Worm (Caenorhabditis elegans): ENCODE results near the gene aly-3.
A peak's percentile ranks its signal among the peaks of the same experiment; 100 is the strongest.

The aly-3 gene

DNA sequence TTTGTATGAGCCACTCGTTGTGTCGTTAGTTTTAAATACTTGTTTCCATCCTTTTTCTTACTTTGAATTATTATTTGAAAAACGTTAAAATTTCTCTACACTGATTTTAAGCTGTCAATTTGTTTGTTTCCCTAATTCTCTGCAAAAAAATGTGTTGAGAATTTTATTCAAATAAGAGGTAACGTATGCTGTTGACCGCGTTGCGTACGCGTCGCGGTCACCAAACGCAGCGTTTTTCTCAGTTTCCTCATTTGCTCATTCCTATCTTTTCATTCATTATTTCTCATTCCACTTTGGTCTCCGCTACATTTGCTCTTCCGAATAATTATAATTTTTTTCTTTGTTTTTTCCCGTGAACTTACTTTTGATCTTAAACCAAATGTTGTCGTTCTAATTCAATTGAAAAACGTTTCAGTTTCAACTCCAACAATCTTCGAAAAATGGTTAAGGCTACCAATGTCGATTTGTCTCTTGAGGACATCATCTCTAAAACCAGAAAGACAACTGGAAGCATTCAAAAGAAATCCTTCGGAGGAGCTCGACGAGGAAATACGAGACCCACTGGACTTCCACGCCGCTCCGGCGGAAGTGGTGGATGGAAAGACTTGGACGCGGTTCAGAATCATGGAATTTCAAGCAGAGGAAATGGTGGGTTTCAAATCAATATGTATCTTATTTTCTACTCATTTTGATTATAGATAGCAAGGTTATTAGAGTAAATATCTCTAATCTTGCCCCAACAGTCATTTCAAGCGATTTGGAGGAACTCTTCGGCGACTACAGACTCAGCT, at the start of gene aly-3:
Gene aly-3 (plus strand): TSS at position 409 of the 791 bp plus-strand sequence.
- peak; percentile 4 for TF ChIP-seq elt-2 (tag; optimal IDR thresholded peaks at IDR 0.05)
- TF ChIP-seq ZK546.5 (tag; optimal IDR thresholded peaks at IDR 0.05) = no peak
- peak; percentile 34 for TF ChIP-seq hmg-11 (tag; optimal IDR thresholded peaks at IDR 0.05)
- TF ChIP-seq pqm-1 (tag; optimal IDR thresholded peaks at IDR 0.05) = no peak
- TF ChIP-seq pha-4 (tag; optimal IDR thresholded peaks at IDR 0.05) = peak; percentile 59
- TF ChIP-seq fkh-10 (GFP tag; optimal IDR thresholded peaks at IDR 0.05) = no peak
- no peak for TF ChIP-seq nhr-25 (tag; optimal IDR thresholded peaks at IDR 0.05)
- TF ChIP-seq ama-1 (optimal IDR thresholded peaks at IDR 0.05) = peak; percentile 15
- peak; percentile 9 for TF ChIP-seq lin-39 (tag; optimal IDR thresholded peaks at IDR 0.05)
- peak; percentile 63 for TF ChIP-seq nfya-1 (tag; optimal IDR thresholded peaks at IDR 0.05; ENCODE audit: insufficient read depth)
- no peak for TF ChIP-seq zag-1 (tag; optimal IDR thresholded peaks at IDR 0.05)
- no peak for TF ChIP-seq nhr-237 (tag; optimal IDR thresholded peaks at IDR 0.05)
- TF ChIP-seq elt-3 (tag; optimal IDR thresholded peaks at IDR 0.05) = no peak
- peak; percentile 13 for TF ChIP-seq lin-15B (tag; optimal IDR thresholded peaks at IDR 0.05)

DNA sequence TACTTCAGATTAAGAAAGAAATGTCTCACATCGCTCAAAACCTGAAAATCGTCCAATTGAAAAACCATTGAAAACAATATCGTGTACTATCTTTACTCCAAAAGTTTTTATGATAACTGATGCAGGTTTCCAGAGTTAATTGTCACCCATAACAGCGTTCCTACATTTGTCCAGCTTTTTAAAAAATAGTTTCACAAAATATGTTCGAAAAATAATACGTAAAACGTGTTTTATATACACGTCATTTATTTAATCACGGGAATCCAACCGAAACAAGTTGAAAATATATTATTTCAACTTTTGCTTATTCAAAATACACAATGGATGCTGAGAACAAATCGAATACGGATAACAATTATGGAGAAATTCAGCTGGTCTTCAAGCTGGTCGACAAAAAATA, 47.6 kb upstream of the aly-3 start, which contains the start of gene K08E4.7:
Gene K08E4.7 (plus strand): TSS at position 301 of the 400 bp plus-strand sequence.
- TF ChIP-seq daf-12 (tag; optimal IDR thresholded peaks at IDR 0.05) (no peak), nhr-43 (tag; optimal IDR thresholded peaks at IDR 0.05; ENCODE audit: poor library complexity, severe bottlenecking) (no peak), ZK546.5 (tag; optimal IDR thresholded peaks at IDR 0.05) (no peak), hmg-11 (tag; optimal IDR thresholded peaks at IDR 0.05) (no peak), nhr-76 (tag; optimal IDR thresholded peaks at IDR 0.05) (no peak), fkh-10 (GFP tag; optimal IDR thresholded peaks at IDR 0.05) (no peak), nfya-1 (tag; optimal IDR thresholded peaks at IDR 0.05; ENCODE audit: insufficient read depth) (no peak), ceh-9 (tag; optimal IDR thresholded peaks at IDR 0.05) (no peak), lin-15B (tag; optimal IDR thresholded peaks at IDR 0.05) (no peak), nhr-28 (tag; optimal IDR thresholded peaks at IDR 0.05) (no peak), fos-1 (tag; optimal IDR thresholded peaks at IDR 0.05) (no peak), snpc-4 (tag; optimal IDR thresholded peaks at IDR 0.05) (no peak)

DNA sequence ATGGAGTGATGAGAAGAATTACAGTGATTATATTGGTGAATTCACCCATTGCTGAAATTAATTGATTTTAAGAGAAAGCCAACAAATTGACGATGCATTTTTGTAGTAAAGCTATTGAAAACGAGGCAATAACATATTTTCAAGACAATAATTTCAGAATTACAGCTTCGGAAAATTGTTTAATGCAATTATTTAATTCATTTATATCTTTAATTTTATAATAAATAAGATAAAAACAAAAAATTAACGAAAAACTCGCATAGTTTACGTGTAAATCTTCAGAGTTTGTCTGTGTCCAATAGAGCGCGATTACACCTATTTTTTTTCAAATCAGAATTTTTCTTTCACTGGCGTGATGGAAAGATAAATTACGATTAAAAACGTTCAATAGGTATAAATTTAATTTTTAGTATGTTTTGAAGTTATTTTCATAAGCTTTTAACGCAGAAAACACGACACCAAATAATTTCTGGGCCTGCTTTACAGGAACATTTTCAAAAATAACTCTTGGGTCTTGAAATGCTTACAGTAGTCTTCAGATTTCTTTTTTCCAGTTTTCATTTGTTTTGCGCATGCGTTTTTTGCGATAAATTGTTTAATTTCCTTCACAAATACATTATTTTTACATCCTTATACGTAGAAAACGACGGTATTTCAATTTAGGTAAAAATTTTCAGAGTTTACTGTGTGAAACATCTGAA, 44.8 kb upstream of the aly-3 start, which contains the start of gene tmed-1:
Gene tmed-1 (minus strand): TSS at position 51 of the 701 bp plus-strand sequence.
- TF ChIP-seq ceh-9 (tag; optimal IDR thresholded peaks at IDR 0.05) = no peak
- no peak for TF ChIP-seq skn-1 (tag; optimal IDR thresholded peaks at IDR 0.05)
- TF ChIP-seq ztf-11 (tag; optimal IDR thresholded peaks at IDR 0.05) = no peak

DNA sequence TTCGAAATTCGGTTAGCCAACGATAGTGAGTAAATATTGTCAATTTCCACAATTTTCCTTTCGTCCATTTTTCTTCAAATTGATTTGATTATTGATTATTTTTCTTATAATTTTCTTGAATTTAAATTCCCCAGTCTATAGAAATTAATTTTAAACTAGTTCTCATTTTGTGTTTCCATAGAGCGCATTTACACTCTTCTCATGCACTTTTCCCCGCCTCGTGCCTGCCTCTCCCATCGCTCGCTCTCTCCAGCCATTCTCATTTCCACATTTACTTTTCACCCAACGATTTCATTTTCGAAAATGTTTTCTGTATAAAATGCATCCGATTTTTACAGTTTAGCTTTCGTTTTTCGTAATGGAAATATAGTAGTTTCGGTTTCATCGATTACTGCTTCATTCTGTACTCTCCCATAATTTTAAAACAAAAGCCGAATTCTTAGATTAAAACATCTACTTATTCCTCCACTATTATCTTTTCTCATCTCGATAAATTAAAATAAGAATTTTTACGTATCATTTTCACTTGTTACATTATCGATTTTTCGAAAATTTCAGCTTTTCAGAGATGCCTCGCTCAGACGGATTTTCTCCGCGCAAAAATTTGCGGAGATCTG, 44.1 kb upstream of the aly-3 start, which contains the start of gene lex-1:
Gene lex-1 (plus strand): TSS at position 567 of the 617 bp plus-strand sequence.
- TF ChIP-seq egl-5 (tag; optimal IDR thresholded peaks at IDR 0.05) = peak; percentile 42
- peak; percentile 22 for TF ChIP-seq snpc-4 (tag; optimal IDR thresholded peaks at IDR 0.05)
- peak; percentile 5 for TF ChIP-seq nhr-23 (tag; optimal IDR thresholded peaks at IDR 0.05)
- TF ChIP-seq pha-4 (tag; optimal IDR thresholded peaks at IDR 0.05) = peak; percentile 77
- TF ChIP-seq tbx-2 (tag; optimal IDR thresholded peaks at IDR 0.05) = no peak
- peak; percentile 12 for TF ChIP-seq jun-1 (tag; optimal IDR thresholded peaks at IDR 0.05)
- peak; percentile 84 for TF ChIP-seq lin-15B (tag; optimal IDR thresholded peaks at IDR 0.05)
- TF ChIP-seq hmg-11 (tag; optimal IDR thresholded peaks at IDR 0.05) = peak; percentile 17
- TF ChIP-seq nfya-1 (tag; optimal IDR thresholded peaks at IDR 0.05; ENCODE audit: insufficient read depth) = peak; percentile 63
- TF ChIP-seq daf-12 (tag; optimal IDR thresholded peaks at IDR 0.05) = no peak

DNA sequence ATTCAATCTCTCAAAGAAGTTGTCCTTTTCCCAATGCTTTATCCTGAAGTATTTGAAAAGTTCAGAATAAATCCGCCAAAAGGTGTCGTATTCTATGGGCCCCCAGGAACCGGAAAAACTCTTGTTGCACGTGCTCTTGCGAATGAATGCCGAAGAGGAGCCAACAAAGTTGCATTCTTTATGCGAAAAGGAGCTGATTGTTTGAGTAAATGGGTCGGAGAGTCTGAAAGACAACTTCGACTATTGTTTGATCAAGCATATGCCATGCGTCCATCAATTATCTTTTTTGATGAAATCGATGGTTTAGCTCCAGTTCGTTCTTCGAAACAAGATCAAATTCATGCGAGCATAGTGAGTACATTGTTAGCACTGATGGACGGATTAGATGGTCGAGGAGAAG, 42.3 kb upstream of the aly-3 start:
- TF ChIP-seq ztf-11 (tag; optimal IDR thresholded peaks at IDR 0.05) (no peak), nhr-28 (tag; optimal IDR thresholded peaks at IDR 0.05) (no peak), ztf-4 (tag; optimal IDR thresholded peaks at IDR 0.05) (no peak), nhr-12 (tag; optimal IDR thresholded peaks at IDR 0.05) (no peak), hmg-11 (tag; optimal IDR thresholded peaks at IDR 0.05) (no peak), pha-4 (tag; optimal IDR thresholded peaks at IDR 0.05) (no peak), zag-1 (tag; optimal IDR thresholded peaks at IDR 0.05) (no peak), fos-1 (tag; optimal IDR thresholded peaks at IDR 0.05) (no peak), elt-2 (tag; optimal IDR thresholded peaks at IDR 0.05) (no peak), nhr-67 (tag; optimal IDR thresholded peaks at IDR 0.05) (no peak), mdl-1 (tag; optimal IDR thresholded peaks at IDR 0.05) (no peak)
